Fruit fly (Drosophila melanogaster): ENCODE data around the gene Nna1.

Gene Nna1

dm6 chrX:13699666-13700065, 7.6 kb downstream of the Nna1 start:
- TF ChIP-seq CG10565 (GFP tag; optimal IDR thresholded peaks at IDR 0.05) (no peak), Spps (tag; optimal IDR thresholded peaks at IDR 0.05) (no peak), CG1529 (GFP tag; optimal IDR thresholded peaks at IDR 0.05) (no peak), ato (GFP tag; IDR thresholded peaks at IDR 0.05; ENCODE audit: partially characterized antibody) (no peak), Ets65A (GFP tag) (peak; percentile 69)

dm6 chrX:13717982-13718402, 25.9 kb downstream of the Nna1 start, which contains the start of gene Nadsyn:
Gene Nadsyn (minus strand): TSS chrX:13718285.
- TF ChIP-seq CG16813 (GFP tag; IDR thresholded peaks at IDR 0.05; ENCODE audit: partially characterized antibody) (peak; percentile 80), CG30403 (GFP tag; optimal IDR thresholded peaks at IDR 0.05) (no peak), eve (GFP tag; optimal IDR thresholded peaks at IDR 0.05) (no peak), Oli (tag; optimal IDR thresholded peaks at IDR 0.05) (no peak), bbx (GFP tag; IDR thresholded peaks at IDR 0.05; ENCODE audit: partially characterized antibody) (peak; percentile 81), dan (GFP tag; IDR thresholded peaks at IDR 0.05) (no peak), ato (GFP tag; IDR thresholded peaks at IDR 0.05; ENCODE audit: partially characterized antibody) (peak; percentile 52), fd96Cb (tag; optimal IDR thresholded peaks at IDR 0.05) (no peak), stwl (tag; optimal IDR thresholded peaks at IDR 0.05) (peak; percentile 45), CG4617 (GFP tag; optimal IDR thresholded peaks at IDR 0.05; ENCODE audit: borderline replicate concordance) (peak; percentile 14), CG17802 (tag; optimal IDR thresholded peaks at IDR 0.05) (no peak), hkb (optimal IDR thresholded peaks at IDR 0.05) (no peak), hkb (GFP tag; IDR thresholded peaks at IDR 0.05) (no peak), Opbp (GFP tag; IDR thresholded peaks at IDR 0.05; ENCODE audit: partially characterized antibody) (peak; percentile 84), mirr (GFP tag; optimal IDR thresholded peaks at IDR 0.05) (no peak), Bgb (GFP tag; IDR thresholded peaks at IDR 0.05; ENCODE audit: partially characterized antibody) (peak; percentile 84), z (GFP tag; IDR thresholded peaks at IDR 0.05) (no peak), CG3163 (GFP tag; optimal IDR thresholded peaks at IDR 0.05) (no peak), BEAF-32 (GFP tag; optimal IDR thresholded peaks at IDR 0.05) (peak; percentile 82), dmrt11E (tag; optimal IDR thresholded peaks at IDR 0.05) (no peak), CG14965 (GFP tag; optimal IDR thresholded peaks at IDR 0.05; ENCODE audit: borderline replicate concordance) (no peak), C15 (GFP tag; IDR thresholded peaks at IDR 0.05) (no peak), H2.0 (GFP tag; IDR thresholded peaks at IDR 0.05) (no peak), CG11723 (GFP tag; optimal IDR thresholded peaks at IDR 0.05) (no peak), tgo (GFP tag; IDR thresholded peaks at IDR 0.05) (no peak), CG16815 (GFP tag; optimal IDR thresholded peaks at IDR 0.05) (no peak), Vsx1 (GFP tag; optimal IDR thresholded peaks at IDR 0.05) (no peak), amos (GFP tag; IDR thresholded peaks at IDR 0.05; ENCODE audit: partially characterized antibody) (peak; percentile 89), CG11504 (tag; optimal IDR thresholded peaks at IDR 0.05) (no peak), CG12299 (tag; optimal IDR thresholded peaks at IDR 0.05) (no peak), twi (tag; optimal IDR thresholded peaks at IDR 0.05) (no peak), CG10274 (GFP tag; optimal IDR thresholded peaks at IDR 0.05) (no peak), Nf-YB (GFP tag; optimal IDR thresholded peaks at IDR 0.05) (peak; percentile 44), CG14860 (GFP tag; IDR thresholded peaks at IDR 0.05; ENCODE audit: partially characterized antibody) (peak; percentile 69), fd102C (GFP tag; optimal IDR thresholded peaks at IDR 0.05) (no peak), Mes4 (GFP tag; optimal IDR thresholded peaks at IDR 0.05) (no peak), insv (GFP tag; optimal IDR thresholded peaks at IDR 0.05) (peak; percentile 59 to 93), Hsf (GFP tag; optimal IDR thresholded peaks at IDR 0.05) (no peak), hb (GFP tag; IDR thresholded peaks at IDR 0.05; ENCODE audit: partially characterized antibody) (peak; percentile 74; the same call in 2 of the 3 replicates), pros (GFP tag; optimal IDR thresholded peaks at IDR 0.05) (no peak), CG9932 (GFP tag; IDR thresholded peaks at IDR 0.05) (0 out of 2 replicates have a peak, but pooled peaks have one; percentile 17), CG34224 (GFP tag; IDR thresholded peaks at IDR 0.05; ENCODE audit: partially characterized antibody) (peak; percentile 77), CG10267 (tag; optimal IDR thresholded peaks at IDR 0.05) (peak; percentile 13), phol (tag; optimal IDR thresholded peaks at IDR 0.05) (peak; percentile 19)
